Fruit fly (Drosophila melanogaster): ENCODE data around the gene CG14397.

Gene CG14397

DNA sequence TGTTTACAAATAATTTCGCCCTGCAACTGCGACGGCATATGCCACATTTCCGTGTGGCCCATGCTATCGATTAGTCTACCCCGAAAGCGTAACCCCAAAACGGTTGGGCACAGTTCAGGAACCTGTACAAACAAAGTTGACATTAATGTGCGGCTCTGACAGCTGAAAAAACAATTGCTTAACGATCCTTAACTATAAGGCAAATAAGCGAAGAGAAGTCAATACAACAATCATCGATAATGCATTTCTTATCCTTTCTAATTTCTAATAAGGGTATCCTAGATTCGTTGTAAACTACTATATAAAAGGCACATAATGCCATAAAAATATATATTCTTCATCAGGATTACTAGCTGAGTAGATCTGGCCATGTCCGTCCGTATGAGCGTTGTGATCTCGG is 20.8 kb downstream of the CG14397 start:
- TF ChIP-seq Clk (GFP tag; optimal IDR thresholded peaks at IDR 0.05) = no peak
- no peak for TF ChIP-seq tj (GFP tag; optimal IDR thresholded peaks at IDR 0.05)
- TF ChIP-seq Mnt (GFP tag; optimal IDR thresholded peaks at IDR 0.05) = no peak
- no peak for TF ChIP-seq cic (GFP tag; optimal IDR thresholded peaks at IDR 0.05)
- TF ChIP-seq kay (GFP tag; ENCODE audit: borderline replicate concordance) = no peak
- TF ChIP-seq CG1620 (GFP tag; optimal IDR thresholded peaks at IDR 0.05) = no peak
- no peak for TF ChIP-seq ovo (GFP tag; optimal IDR thresholded peaks at IDR 0.05)
- no peak for TF ChIP-seq cnc (optimal IDR thresholded peaks at IDR 0.05)

DNA sequence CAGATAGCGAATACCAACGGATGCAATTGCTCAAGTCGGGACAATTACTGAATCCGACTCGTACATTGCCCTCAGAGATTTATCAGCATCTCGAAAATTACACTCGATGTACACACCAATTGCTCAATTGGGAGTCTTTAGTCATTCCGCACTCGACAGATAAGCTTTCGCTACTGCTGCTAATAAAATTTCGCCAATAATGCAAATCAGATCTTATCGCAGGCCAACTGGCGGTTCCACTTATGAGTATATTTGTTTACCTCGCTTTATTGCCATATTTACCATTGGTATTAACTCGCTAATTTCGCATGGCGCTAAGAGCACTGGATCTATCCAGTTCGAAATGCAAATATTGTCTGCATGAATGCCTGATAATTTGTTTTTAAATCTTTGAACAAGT is 22.5 kb downstream of the CG14397 start:
- TF ChIP-seq pad (GFP tag; optimal IDR thresholded peaks at IDR 0.05) (no peak), Crg-1 (GFP tag; optimal IDR thresholded peaks at IDR 0.05) (no peak), cic (GFP tag; optimal IDR thresholded peaks at IDR 0.05) (no peak), CG33017 (tag; optimal IDR thresholded peaks at IDR 0.05) (no peak), tj (GFP tag; optimal IDR thresholded peaks at IDR 0.05) (no peak), ovo (GFP tag; optimal IDR thresholded peaks at IDR 0.05) (no peak), bab1 (GFP tag; optimal IDR thresholded peaks at IDR 0.05) (no peak), CG7045 (GFP tag; optimal IDR thresholded peaks at IDR 0.05) (no peak)

DNA sequence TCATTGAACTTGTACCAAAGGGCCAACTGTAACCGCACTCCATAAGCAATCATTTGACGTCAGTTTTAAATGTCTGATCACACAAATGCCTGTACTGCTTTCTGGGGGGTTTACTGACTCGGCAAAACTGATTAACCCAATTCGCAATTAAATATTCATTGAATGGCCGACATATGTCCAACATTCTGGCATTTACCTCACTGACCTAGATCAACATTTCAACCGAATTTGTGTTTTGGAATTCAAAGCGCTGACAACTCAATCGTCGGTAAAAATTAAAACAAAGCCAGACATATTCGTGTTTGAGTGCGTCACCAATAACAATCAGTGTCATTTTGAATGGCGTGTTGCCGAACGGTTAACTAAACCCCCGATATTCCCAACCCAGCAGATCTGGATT is 24.7 kb downstream of the CG14397 start:
- no peak for TF ChIP-seq cic (GFP tag; optimal IDR thresholded peaks at IDR 0.05)
- peak; percentile 83 for TF ChIP-seq tj (GFP tag; optimal IDR thresholded peaks at IDR 0.05)
- no peak for TF ChIP-seq ovo (GFP tag; optimal IDR thresholded peaks at IDR 0.05)
- TF ChIP-seq bab1 (GFP tag; optimal IDR thresholded peaks at IDR 0.05) = peak; percentile 27
- TF ChIP-seq CG1620 (GFP tag; optimal IDR thresholded peaks at IDR 0.05) = no peak
- TF ChIP-seq kay (GFP tag; ENCODE audit: borderline replicate concordance) = peak; percentile 30

DNA sequence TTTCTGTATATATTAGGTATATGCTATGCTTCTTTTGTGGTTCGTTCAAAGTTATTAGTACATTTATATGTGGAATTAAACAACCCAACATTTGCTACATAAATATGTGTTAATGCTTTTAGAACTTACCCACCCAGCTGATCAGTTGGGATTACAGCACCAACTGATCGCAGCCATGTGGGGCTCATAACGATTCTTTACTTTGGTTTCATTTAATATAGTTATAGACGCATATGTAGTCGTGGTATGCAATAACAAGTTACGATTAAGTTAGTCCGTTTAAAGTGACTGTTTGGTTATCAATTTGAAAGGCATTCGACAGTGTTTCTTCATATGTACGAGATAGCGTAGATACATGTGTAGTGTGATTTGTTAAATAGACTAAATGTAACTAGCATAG is 44.7 kb downstream of the CG14397 start:
- TF ChIP-seq kay (GFP tag; ENCODE audit: borderline replicate concordance) = peak; percentile 91
- no peak for TF ChIP-seq CG14711 (tag; optimal IDR thresholded peaks at IDR 0.05)

DNA sequence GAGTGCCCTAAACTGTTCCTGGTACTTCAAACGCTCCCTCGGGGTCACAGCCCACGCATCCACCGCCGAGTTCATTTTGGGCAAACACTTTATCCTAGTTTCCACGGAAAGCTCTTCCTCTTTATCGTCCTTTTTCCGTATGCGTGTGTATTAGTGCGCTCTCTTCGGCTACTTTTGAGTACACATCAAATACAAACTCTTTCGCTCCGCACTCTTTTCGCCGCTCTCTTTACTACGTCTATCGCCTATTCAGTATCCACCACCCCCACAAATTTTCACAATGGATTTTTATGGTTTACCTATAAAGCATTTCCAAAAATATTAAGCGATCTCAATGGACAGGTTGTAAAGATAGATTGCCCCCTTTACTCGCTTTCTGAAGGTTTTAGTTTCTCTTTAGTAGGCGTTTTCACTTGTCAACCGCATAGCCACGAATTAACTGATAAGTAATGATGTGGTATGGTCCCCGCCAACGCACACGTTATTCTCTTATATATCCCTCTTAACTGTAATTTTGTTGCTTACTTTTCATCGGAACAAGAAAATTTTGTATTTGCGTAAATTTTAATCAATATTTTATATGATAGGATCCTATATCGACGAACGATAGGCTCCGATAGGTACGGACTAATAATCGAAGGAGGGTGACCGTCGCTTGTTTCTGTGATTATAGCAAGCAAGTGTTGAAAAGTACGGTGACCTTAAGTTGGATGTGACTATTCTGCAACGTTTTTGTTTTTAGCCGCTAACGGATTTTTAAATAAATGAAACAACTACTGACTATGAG is 50.9 kb downstream of the CG14397 start, which contains the start of gene Dap160:
Dap160 (minus strand) TSS at position 634 of the 787 bp plus-strand sequence.
- TF ChIP-seq kay (GFP tag; ENCODE audit: borderline replicate concordance) (no peak), pad (GFP tag; optimal IDR thresholded peaks at IDR 0.05) (peak; percentile 31), tj (GFP tag; optimal IDR thresholded peaks at IDR 0.05) (peak; percentile 96), Crg-1 (GFP tag; optimal IDR thresholded peaks at IDR 0.05) (peak; percentile 30), CG7101 (tag; optimal IDR thresholded peaks at IDR 0.05) (peak; percentile 0), Hr96 (GFP tag; optimal IDR thresholded peaks at IDR 0.05) (no peak), CG7045 (GFP tag; optimal IDR thresholded peaks at IDR 0.05) (no peak), CG12768 (GFP tag; optimal IDR thresholded peaks at IDR 0.05) (no peak), Mnt (GFP tag; optimal IDR thresholded peaks at IDR 0.05) (peak; percentile 58), CG1620 (GFP tag; optimal IDR thresholded peaks at IDR 0.05) (peak; percentile 71), CG14711 (tag; optimal IDR thresholded peaks at IDR 0.05) (peak; percentile 28), CG33017 (tag; optimal IDR thresholded peaks at IDR 0.05) (no peak), cic (GFP tag; optimal IDR thresholded peaks at IDR 0.05) (peak; percentile 20), CG5204 (GFP tag; optimal IDR thresholded peaks at IDR 0.05) (no peak), Clk (GFP tag; optimal IDR thresholded peaks at IDR 0.05) (no peak), bab1 (GFP tag; optimal IDR thresholded peaks at IDR 0.05) (peak; percentile 34), CG11617 (GFP tag; optimal IDR thresholded peaks at IDR 0.05) (no peak), ovo (GFP tag; optimal IDR thresholded peaks at IDR 0.05) (no peak), cnc (optimal IDR thresholded peaks at IDR 0.05) (no peak), toe (GFP tag; optimal IDR thresholded peaks at IDR 0.05) (peak; percentile 43)

DNA sequence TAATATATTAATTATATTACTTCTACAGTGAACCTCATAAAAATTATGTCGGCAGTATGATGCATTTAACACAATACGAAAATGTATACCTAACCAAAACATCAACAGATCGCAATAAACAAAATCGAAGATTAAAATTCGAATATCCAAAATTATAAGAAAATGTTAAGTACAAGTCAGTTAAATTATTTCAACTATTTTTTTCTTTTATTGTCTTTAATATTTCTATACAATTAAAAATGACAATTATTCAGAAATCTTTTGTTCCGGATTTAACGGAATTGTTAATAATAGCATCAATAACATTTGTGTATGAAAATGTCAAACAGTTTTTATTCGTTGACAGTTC is 51.4 kb downstream of the CG14397 start:
- TF ChIP-seq ovo (GFP tag; optimal IDR thresholded peaks at IDR 0.05) (no peak), bab1 (GFP tag; optimal IDR thresholded peaks at IDR 0.05) (no peak), kay (GFP tag; ENCODE audit: borderline replicate concordance) (peak; percentile 80), tj (GFP tag; optimal IDR thresholded peaks at IDR 0.05) (peak; percentile 63), pad (GFP tag; optimal IDR thresholded peaks at IDR 0.05) (no peak)

DNA sequence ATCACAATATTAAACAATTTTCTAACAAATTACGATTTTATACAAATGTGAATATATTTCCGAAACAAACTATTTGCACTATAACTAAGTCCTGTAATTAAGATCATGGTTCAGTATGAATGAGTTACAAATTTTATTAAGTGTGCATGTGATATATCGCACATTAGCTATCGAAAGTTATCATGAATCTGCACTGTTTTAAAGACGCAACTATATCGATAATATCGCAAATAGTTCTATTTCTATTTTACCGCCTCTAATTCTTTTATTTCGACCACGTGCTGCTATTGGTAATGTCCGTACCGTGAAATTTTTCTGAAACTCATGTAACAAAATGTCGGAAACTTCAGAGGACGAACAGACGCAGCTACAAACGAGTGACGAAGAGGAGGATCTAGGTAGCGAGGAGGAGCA is 52.0 kb downstream of the CG14397 start, which contains the start of gene pths:
pths (plus strand) TSS at position 258 of the 414 bp plus-strand sequence.
- TF ChIP-seq CG1620 (GFP tag; optimal IDR thresholded peaks at IDR 0.05) = peak; percentile 27
- peak; percentile 98 for TF ChIP-seq Mnt (GFP tag; optimal IDR thresholded peaks at IDR 0.05)
- no peak for TF ChIP-seq Clk (GFP tag; optimal IDR thresholded peaks at IDR 0.05)
- no peak for TF ChIP-seq ovo (GFP tag; optimal IDR thresholded peaks at IDR 0.05)
- peak; percentile 27 for TF ChIP-seq CG14711 (tag; optimal IDR thresholded peaks at IDR 0.05)
- TF ChIP-seq CG5204 (GFP tag; optimal IDR thresholded peaks at IDR 0.05) = no peak
- no peak for TF ChIP-seq CG33017 (tag; optimal IDR thresholded peaks at IDR 0.05)
- TF ChIP-seq cic (GFP tag; optimal IDR thresholded peaks at IDR 0.05) = no peak
- no peak for TF ChIP-seq Hr96 (GFP tag; optimal IDR thresholded peaks at IDR 0.05)
- TF ChIP-seq bab1 (GFP tag; optimal IDR thresholded peaks at IDR 0.05) = no peak
- TF ChIP-seq kay (GFP tag; ENCODE audit: borderline replicate concordance) = no peak
- TF ChIP-seq CG7045 (GFP tag; optimal IDR thresholded peaks at IDR 0.05) = no peak
- no peak for TF ChIP-seq Crg-1 (GFP tag; optimal IDR thresholded peaks at IDR 0.05)
- no peak for TF ChIP-seq pad (GFP tag; optimal IDR thresholded peaks at IDR 0.05)
- TF ChIP-seq CG11617 (GFP tag; optimal IDR thresholded peaks at IDR 0.05) = no peak
- TF ChIP-seq toe (GFP tag; optimal IDR thresholded peaks at IDR 0.05) = peak; percentile 72
- no peak for TF ChIP-seq CG7101 (tag; optimal IDR thresholded peaks at IDR 0.05)
